Worm (Caenorhabditis elegans) whole organism, L3 larva: ENCODE measurements around the gene abl-1.

Source experiments
- R02D3.7 ChIP-seq: fragments of 150-350 bp; optimal IDR thresholded peaks from 2 replicates; lab custom pipeline; 2014; ENCODE audit warnings: missing biosample characterization, missing genetic modification characterization
- ZK546.5 ChIP-seq: sonication (generic microtip); optimal IDR thresholded peaks from 2 replicates; lab custom pipeline; 2017; ENCODE audit warnings: missing biosample characterization, missing genetic modification characterization
- aly-2 ChIP-seq: fragments of 150-350 bp; optimal IDR thresholded peaks from 2 replicates; lab custom pipeline; 2014; ENCODE audit warnings: missing biosample characterization, missing genetic modification characterization
- ama-1 ChIP-seq: fragments of 150-350 bp; optimal IDR thresholded peaks from 2 replicates; lab custom pipeline; 2018
- ceh-28 ChIP-seq: fragments of 150-350 bp; optimal IDR thresholded peaks from 2 replicates; lab custom pipeline; 2014; ENCODE audit warnings: missing biosample characterization, missing genetic modification reagents, missing genetic modification characterization
- ceh-82 ChIP-seq: fragments of 150-350 bp; optimal IDR thresholded peaks from 2 replicates; lab custom pipeline; 2014; ENCODE audit warnings: missing biosample characterization, missing genetic modification characterization
- ceh-9 ChIP-seq: sonication (generic microtip); optimal IDR thresholded peaks from 2 replicates; lab custom pipeline; 2018; ENCODE audit warnings: missing biosample characterization, missing genetic modification characterization
- daf-12 ChIP-seq: fragments of 150-350 bp; optimal IDR thresholded peaks from 2 replicates; lab custom pipeline; 2014; ENCODE audit warnings: missing biosample characterization, missing genetic modification reagents, missing genetic modification characterization
- egl-5 ChIP-seq: fragments of 150-350 bp; optimal IDR thresholded peaks from 2 replicates; lab custom pipeline; 2017; ENCODE audit warnings: missing biosample characterization, missing genetic modification reagents, missing genetic modification characterization, inconsistent platforms
- elt-2 ChIP-seq: sonication (generic microtip); optimal IDR thresholded peaks from 2 replicates; lab custom pipeline; 2016; ENCODE audit warnings: missing genetic modification reagents, mild to moderate bottlenecking, missing genetic modification characterization, missing compliant biosample characterization
- elt-3 ChIP-seq, 3 experiments: fragments of 150-350 bp in 1 of 3; sonication (generic microtip) in 2 of 3; optimal IDR thresholded peaks; 2 replicates in 2 of 3; 4 replicates in 1 of 3; lab custom pipeline; 2014 to 2017; ENCODE audit warnings: missing biosample characterization in 3 of 3, missing genetic modification characterization in 3 of 3
- eor-1 ChIP-seq, 2 experiments: fragments of 150-350 bp; optimal IDR thresholded peaks; 2 replicates each; lab custom pipeline; 2014 to 2018; ENCODE audit warnings: missing biosample characterization in 2 of 2, missing genetic modification characterization in 2 of 2
- fkh-10 ChIP-seq: sonication (generic microtip); optimal IDR thresholded peaks from 2 replicates; lab custom pipeline; 2017; ENCODE audit warnings: missing biosample characterization, missing genetic modification reagents, missing genetic modification characterization
- fkh-2 ChIP-seq: fragments of 150-350 bp; optimal IDR thresholded peaks from 2 replicates; lab custom pipeline; 2014; ENCODE audit warnings: missing biosample characterization, missing genetic modification reagents, missing genetic modification characterization
- fos-1 ChIP-seq: fragments of 150-350 bp; optimal IDR thresholded peaks from 2 replicates; lab custom pipeline; 2014; ENCODE audit warnings: missing biosample characterization, missing genetic modification characterization
- hmg-11 ChIP-seq: sonication (generic microtip); optimal IDR thresholded peaks from 2 replicates; lab custom pipeline; 2016; ENCODE audit warnings: missing genetic modification characterization, missing compliant biosample characterization
- jun-1 ChIP-seq: fragments of 150-350 bp; optimal IDR thresholded peaks from 2 replicates; lab custom pipeline; 2014; ENCODE audit warnings: missing biosample characterization, missing genetic modification reagents, missing genetic modification characterization
- lin-15B ChIP-seq: fragments of 150-350 bp; optimal IDR thresholded peaks from 2 replicates; lab custom pipeline; 2014; ENCODE audit warnings: missing biosample characterization, missing genetic modification characterization
- lin-39 ChIP-seq: fragments of 150-350 bp; optimal IDR thresholded peaks from 2 replicates; lab custom pipeline; 2018; ENCODE audit warnings: missing biosample characterization, missing genetic modification reagents, missing genetic modification characterization
- lsy-12 ChIP-seq: sonication (generic microtip); optimal IDR thresholded peaks from 2 replicates; lab custom pipeline; 2016; ENCODE audit warnings: mild to moderate bottlenecking, missing genetic modification characterization, missing compliant biosample characterization
- mdl-1 ChIP-seq: fragments of 150-350 bp; optimal IDR thresholded peaks from 2 replicates; lab custom pipeline; 2014; ENCODE audit warnings: missing biosample characterization, missing genetic modification characterization
- mml-1 ChIP-seq: fragments of 150-350 bp; sonication (generic microtip); optimal IDR thresholded peaks from 3 replicates; lab custom pipeline; 2014; ENCODE audit warnings: missing biosample characterization, missing genetic modification characterization
- nfya-1 ChIP-seq: sonication (generic microtip); optimal IDR thresholded peaks from 2 replicates; lab custom pipeline; 2017; ENCODE audit warnings: missing genetic modification characterization, mild to moderate bottlenecking, missing compliant biosample characterization, antibody characterized with exemption, moderate library complexity; ENCODE audit not compliant: insufficient read depth
- nhr-11 ChIP-seq: fragments of 150-350 bp; optimal IDR thresholded peaks from 2 replicates; lab custom pipeline; 2014; ENCODE audit warnings: missing biosample characterization, missing genetic modification characterization
- nhr-12 ChIP-seq: fragments of 150-350 bp; optimal IDR thresholded peaks from 2 replicates; lab custom pipeline; 2014; ENCODE audit warnings: missing biosample characterization, missing genetic modification characterization
- nhr-23 ChIP-seq: fragments of 150-350 bp; optimal IDR thresholded peaks from 2 replicates; lab custom pipeline; 2014; ENCODE audit warnings: missing biosample characterization, missing genetic modification reagents, missing genetic modification characterization
- nhr-25 ChIP-seq: sonication (generic microtip); optimal IDR thresholded peaks from 2 replicates; lab custom pipeline; 2017; ENCODE audit warnings: missing biosample characterization, missing genetic modification characterization
- nhr-43 ChIP-seq: sonication (generic microtip); optimal IDR thresholded peaks from 2 replicates; lab custom pipeline; 2016; ENCODE audit warnings: mild to moderate bottlenecking, missing genetic modification characterization, missing compliant biosample characterization; ENCODE audit not compliant: poor library complexity, severe bottlenecking
- nhr-67 ChIP-seq: fragments of 150-350 bp; optimal IDR thresholded peaks from 2 replicates; lab custom pipeline; 2014; ENCODE audit warnings: missing biosample characterization, missing genetic modification characterization
- nhr-77 ChIP-seq: fragments of 150-350 bp; optimal IDR thresholded peaks from 2 replicates; lab custom pipeline; 2014; ENCODE audit warnings: missing biosample characterization, missing genetic modification characterization
- pha-4 ChIP-seq: fragments of 150-350 bp; optimal IDR thresholded peaks from 2 replicates; lab custom pipeline; 2014; ENCODE audit warnings: missing biosample characterization, missing genetic modification reagents, missing genetic modification characterization
- pqm-1 ChIP-seq: fragments of 150-350 bp; optimal IDR thresholded peaks from 2 replicates; lab custom pipeline; 2017; ENCODE audit warnings: missing biosample characterization, missing genetic modification characterization, inconsistent platforms
- sea-2 ChIP-seq: fragments of 150-350 bp; sonication (generic microtip); optimal IDR thresholded peaks from 4 replicates; lab custom pipeline; 2014; ENCODE audit warnings: missing biosample characterization, missing genetic modification reagents, missing genetic modification characterization
- skn-1 ChIP-seq: fragments of 150-350 bp; optimal IDR thresholded peaks from 2 replicates; lab custom pipeline; 2014; ENCODE audit warnings: missing biosample characterization, missing genetic modification characterization
- snpc-4 ChIP-seq: fragments of 150-350 bp; optimal IDR thresholded peaks from 2 replicates; lab custom pipeline; 2014; ENCODE audit warnings: missing biosample characterization, missing genetic modification characterization
- tbx-2 ChIP-seq: sonication (generic microtip); optimal IDR thresholded peaks from 2 replicates; lab custom pipeline; 2016; ENCODE audit warnings: mild to moderate bottlenecking, missing genetic modification characterization, missing compliant biosample characterization
- unc-39 ChIP-seq: sonication (generic microtip); optimal IDR thresholded peaks from 4 replicates; lab custom pipeline; 2017; ENCODE audit warnings: missing biosample characterization, missing genetic modification characterization
- unc-62 ChIP-seq: fragments of 150-350 bp; sonication (generic microtip); optimal IDR thresholded peaks from 4 replicates; lab custom pipeline; 2014; ENCODE audit warnings: missing biosample characterization, missing genetic modification reagents, missing genetic modification characterization
- zag-1 ChIP-seq: fragments of 150-350 bp; optimal IDR thresholded peaks from 2 replicates; lab custom pipeline; 2014; ENCODE audit warnings: missing biosample characterization, missing genetic modification characterization
- ztf-11 ChIP-seq: fragments of 150-350 bp; optimal IDR thresholded peaks from 2 replicates; lab custom pipeline; 2014; ENCODE audit warnings: missing biosample characterization, missing genetic modification characterization

Gene abl-1

DNA sequence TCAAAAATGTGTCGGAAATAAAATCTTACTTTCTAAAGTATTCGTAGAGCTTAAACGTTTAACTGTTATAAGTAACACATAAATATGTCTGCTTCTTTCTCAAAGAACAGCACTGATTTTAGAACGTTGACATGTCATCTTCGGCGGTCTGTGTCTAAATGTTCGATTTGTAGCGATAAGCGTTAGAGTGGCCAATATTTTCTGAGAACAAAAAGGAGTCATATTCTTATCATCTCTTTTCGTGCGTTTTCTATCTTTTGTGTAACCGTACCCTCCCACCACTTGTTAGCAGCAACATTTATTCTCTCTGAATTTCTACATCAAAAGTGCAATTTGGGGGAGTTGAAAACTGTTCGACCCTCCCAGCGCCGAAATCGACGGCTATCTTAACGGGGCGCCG lies 21.1 kb upstream of the abl-1 start:
- no peak for TF ChIP-seq ztf-11
- TF ChIP-seq pqm-1 (tag; lab: Kevin White, UChicago) = peak; percentile 8
- no peak for TF ChIP-seq zag-1
- no peak for TF ChIP-seq nhr-12
- TF ChIP-seq lin-15B = no peak
- TF ChIP-seq elt-2 (tag; lab: Kevin White, UChicago) = peak; percentile 49
- no peak for TF ChIP-seq unc-39 (tag; lab: Kevin White, UChicago)
- no peak for TF ChIP-seq fkh-10
- TF ChIP-seq sea-2 (GFP tag; lab: Kevin White, UChicago) = no peak
- TF ChIP-seq elt-3 (tag; optimal IDR thresholded peaks at IDR 0.05; lab: Kevin White, UChicago) = no peak
- peak; percentile 43 for TF ChIP-seq nhr-25
- TF ChIP-seq ceh-82 (tag; lab: Kevin White, UChicago) = no peak
- no peak for TF ChIP-seq eor-1 (tag; optimal IDR thresholded peaks at IDR 0.05; lab: Kevin White, UChicago)
- no peak for TF ChIP-seq snpc-4 (tag; lab: Kevin White, UChicago)
- TF ChIP-seq daf-12 (tag; lab: Kevin White, UChicago) = no peak
- no peak for TF ChIP-seq ZK546.5
- TF ChIP-seq ama-1 = no peak
- peak; percentile 4 for TF ChIP-seq nhr-23

DNA sequence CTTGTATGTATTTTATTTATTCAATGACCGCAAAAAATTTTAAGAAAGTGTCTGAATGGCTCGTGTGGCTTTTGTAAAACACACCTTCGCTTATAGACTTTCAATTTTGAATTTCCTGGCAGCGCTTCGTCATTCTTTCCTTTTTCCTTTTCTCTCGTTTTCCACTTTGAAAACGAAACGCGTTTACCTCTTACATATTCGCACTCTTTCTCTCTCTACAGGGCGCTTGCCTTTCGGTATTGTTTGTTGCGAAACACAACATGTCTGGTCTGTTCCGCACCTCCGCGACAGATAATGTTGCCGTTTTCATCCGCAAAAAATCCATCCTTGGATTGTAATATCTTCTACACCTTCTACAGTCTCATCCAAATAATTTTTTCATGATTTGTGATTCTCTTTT lies 16.6 kb upstream of the abl-1 start:
- TF ChIP-seq nhr-11 (tag; lab: Kevin White, UChicago) = no peak
- peak; percentile 16 for TF ChIP-seq hmg-11 (tag; lab: Kevin White, UChicago)
- no peak for TF ChIP-seq ceh-82 (tag; lab: Kevin White, UChicago)
- no peak for TF ChIP-seq snpc-4 (tag; lab: Kevin White, UChicago)
- no peak for TF ChIP-seq elt-3 (tag; optimal IDR thresholded peaks at IDR 0.05; lab: Kevin White, UChicago)
- TF ChIP-seq ZK546.5 = no peak
- TF ChIP-seq nhr-77 (tag; lab: Kevin White, UChicago) = no peak
- peak; percentile 9 for TF ChIP-seq elt-2 (tag; lab: Kevin White, UChicago)
- peak; percentile 15 for TF ChIP-seq daf-12 (tag; lab: Kevin White, UChicago)
- peak; percentile 35 for TF ChIP-seq nhr-25
- TF ChIP-seq nhr-23 = peak; percentile 52
- peak; percentile 25 for TF ChIP-seq pha-4 (tag; lab: Kevin White, UChicago)
- TF ChIP-seq ceh-28 (tag; lab: Kevin White, UChicago) = no peak
- TF ChIP-seq ceh-9 (tag; lab: Kevin White, UChicago) = no peak
- TF ChIP-seq lin-39 (tag; lab: Kevin White, UChicago) = no peak

DNA sequence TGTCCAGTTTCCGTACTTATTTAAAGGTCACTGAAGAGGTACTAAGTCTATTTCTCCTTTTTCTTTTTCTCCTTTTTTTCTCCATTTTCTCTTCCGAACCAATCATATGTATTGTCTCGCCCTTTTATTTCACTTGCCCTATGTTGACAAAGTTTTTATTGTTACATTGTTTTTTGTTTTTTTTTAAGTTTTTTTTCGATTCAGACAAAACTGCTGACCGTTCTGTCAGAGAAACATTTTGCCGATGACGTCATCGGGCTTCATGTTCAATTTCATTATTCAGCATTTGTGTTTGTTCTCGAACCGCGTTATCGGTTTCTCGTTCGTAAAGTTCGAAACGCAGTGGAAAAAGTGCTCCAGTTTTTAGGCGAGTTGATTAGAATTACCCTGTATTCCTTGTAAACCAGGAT lies 15.4 kb upstream of the abl-1 start:
- TF ChIP-seq fos-1 (no peak), elt-2 (tag; lab: Kevin White, UChicago) (peak; percentile 90), hmg-11 (tag; lab: Kevin White, UChicago) (no peak), lin-15B (no peak), tbx-2 (tag; lab: Kevin White, UChicago) (no peak), jun-1 (peak; percentile 33), nhr-25 (peak; percentile 55), pqm-1 (tag; lab: Kevin White, UChicago) (peak; percentile 70), lsy-12 (tag; lab: Kevin White, UChicago) (no peak), skn-1 (no peak), pha-4 (tag; lab: Kevin White, UChicago) (peak; percentile 88), nfya-1 (tag; lab: Kevin White, UChicago) (peak; percentile 24), fkh-10 (no peak), egl-5 (no peak)
- TF ChIP-seq, all 47 proteins: peak for 6

DNA sequence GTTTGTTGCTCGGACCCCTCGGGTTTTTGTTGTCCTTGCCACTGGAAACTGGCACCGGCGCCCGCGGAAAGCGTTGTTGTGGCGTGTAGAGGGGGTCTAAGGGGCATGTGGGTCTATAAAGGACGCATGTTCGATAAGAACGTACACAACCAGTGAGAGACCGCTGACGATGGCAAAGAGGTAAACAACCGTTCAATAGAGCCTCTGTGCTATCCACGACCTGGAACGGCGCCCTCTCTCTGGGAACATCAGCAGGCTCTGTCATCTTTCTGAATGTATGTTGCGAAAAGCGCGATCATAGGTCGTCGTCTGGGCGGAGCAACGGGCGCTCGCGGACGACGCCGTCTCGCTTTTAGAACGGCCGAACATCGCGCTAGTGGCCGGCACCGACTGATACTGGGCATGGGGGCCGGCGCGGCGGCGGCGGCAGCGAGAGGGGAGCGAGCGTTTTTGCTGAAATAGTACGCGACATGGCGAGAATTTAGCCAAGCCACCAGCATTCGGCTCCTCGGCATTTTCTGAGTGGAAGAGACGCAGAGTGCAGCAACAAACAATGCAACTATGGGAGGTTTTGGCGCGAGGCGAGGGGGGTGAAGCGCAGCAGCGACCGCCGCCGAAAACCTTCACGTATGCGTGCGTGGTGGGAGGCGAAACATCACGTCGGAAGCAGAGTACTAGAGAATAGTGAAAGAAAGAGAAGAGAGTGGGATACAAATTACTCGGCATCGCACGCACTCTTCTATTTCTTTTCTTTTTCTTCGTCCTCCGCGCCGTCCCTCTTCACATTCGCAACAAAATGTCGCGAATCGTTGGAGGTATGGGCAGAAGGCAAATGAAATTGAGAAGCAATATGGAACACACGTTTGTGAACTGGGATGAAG lies 13.3 kb upstream of the abl-1 start:
- TF ChIP-seq lsy-12 (tag; lab: Kevin White, UChicago) (peak; percentile 89), nhr-11 (tag; lab: Kevin White, UChicago) (peak; percentile 22), mml-1 (tag; lab: Kevin White, UChicago) (no peak), zag-1 (no peak), R02D3.7 (tag; lab: Kevin White, UChicago) (peak; percentile 14), nhr-12 (no peak), nhr-43 (tag; lab: Kevin White, UChicago) (peak; percentile 55), fos-1 (no peak), nfya-1 (tag; lab: Kevin White, UChicago) (peak; percentile 88), ceh-28 (tag; lab: Kevin White, UChicago) (peak; percentile 53), pqm-1 (tag; lab: Kevin White, UChicago) (peak; percentile 13), fkh-2 (tag; lab: Kevin White, UChicago) (no peak), ama-1 (no peak), tbx-2 (tag; lab: Kevin White, UChicago) (peak; percentile 88), aly-2 (tag; lab: Kevin White, UChicago) (no peak), nhr-25 (peak; percentile 90), egl-5 (peak; percentile 34), nhr-67 (tag; lab: Kevin White, UChicago) (no peak), snpc-4 (tag; lab: Kevin White, UChicago) (peak; percentile 72), hmg-11 (tag; lab: Kevin White, UChicago) (peak; percentile 67), unc-39 (tag; lab: Kevin White, UChicago) (peak; percentile 39), jun-1 (peak; percentile 76), elt-2 (tag; lab: Kevin White, UChicago) (peak; percentile 81), skn-1 (peak; percentile 77), unc-62 (peak; percentile 44), pha-4 (tag; lab: Kevin White, UChicago) (peak; percentile 67), daf-12 (tag; lab: Kevin White, UChicago) (peak; percentile 71), elt-3 (tag; optimal IDR thresholded peaks at IDR 0.05; lab: Kevin White, UChicago) (no peak), mdl-1 (tag; lab: Kevin White, UChicago) (peak; percentile 51), nhr-23 (peak; percentile 78), ceh-82 (tag; lab: Kevin White, UChicago) (peak; percentile 12)
